Worm (Caenorhabditis elegans): ENCODE results near the gene srd-34.

ce11 chrV:10549717-10550116 is 836 bp upstream of the srd-34 start, which contains the start of gene F32G8.2:
- TF ChIP-seq him-1 (tag; optimal IDR thresholded peaks at IDR 0.05) (no peak), dao-5 (tag; optimal IDR thresholded peaks at IDR 0.05) (no peak)
